Worm (Caenorhabditis elegans): ENCODE data around the gene vps-33.1.

DNA sequence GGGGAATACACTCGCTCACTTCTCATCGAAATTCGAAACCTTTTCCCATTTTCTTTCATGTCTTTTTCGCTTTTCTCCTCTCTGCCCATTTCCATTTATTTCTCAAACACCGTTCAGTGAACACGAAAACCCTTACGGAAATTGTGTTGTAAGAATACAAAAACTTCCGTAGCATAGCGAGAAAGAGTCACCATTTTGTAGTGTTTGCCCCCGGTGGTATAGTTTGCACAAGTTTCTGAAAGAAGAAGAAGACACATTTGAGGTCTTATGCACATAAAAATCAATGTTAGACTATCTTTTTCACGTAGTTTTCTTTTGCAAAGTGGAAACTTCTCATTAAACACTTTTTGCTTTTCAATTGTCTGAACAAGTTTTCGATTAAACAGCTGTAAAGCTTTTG, 18.4 kb downstream of the vps-33.1 start:
- TF ChIP-seq pes-1 (GFP tag; IDR thresholded peaks at IDR 0.05) (no peak), scrt-1 (GFP tag; IDR thresholded peaks at IDR 0.05) (no peak), aly-1 (tag; optimal IDR thresholded peaks at IDR 0.05) (no peak), F13C5.2 (tag; optimal IDR thresholded peaks at IDR 0.05) (no peak), flt-1 (GFP tag; IDR thresholded peaks at IDR 0.05) (no peak), ama-1 (optimal IDR thresholded peaks at IDR 0.05) (no peak), hmbx-1 (tag; optimal IDR thresholded peaks at IDR 0.05) (no peak), ceh-13 (GFP tag; optimal IDR thresholded peaks at IDR 0.05) (no peak), tbx-11 (GFP tag; IDR thresholded peaks at IDR 0.05) (no peak), sea-1 (GFP tag; conservative IDR thresholded peaks at IDR 0.05) (no peak), hmg-4 (GFP tag; optimal IDR thresholded peaks at IDR 0.05) (no peak), hnd-1 (tag; optimal IDR thresholded peaks at IDR 0.05) (no peak)

Data from whole organism, early embryonic.